Worm (Caenorhabditis elegans): Measurements from ENCODE around the gene C23H5.11.

- TF ChIP-seq nhr-28 (tag; optimal IDR thresholded peaks at IDR 0.05) (no peak), ztf-11 (tag; optimal IDR thresholded peaks at IDR 0.05) (no peak), hlh-1 (tag; optimal IDR thresholded peaks at IDR 0.05) (no peak), nhr-237 (tag; optimal IDR thresholded peaks at IDR 0.05) (no peak), tbx-8 (GFP tag; optimal IDR thresholded peaks at IDR 0.05) (no peak), bed-3 (GFP tag; optimal IDR thresholded peaks at IDR 0.05) (no peak), elt-3 (tag; optimal IDR thresholded peaks at IDR 0.05) (no peak), lin-13 (tag; optimal IDR thresholded peaks at IDR 0.05) (no peak), blmp-1 (tag; optimal IDR thresholded peaks at IDR 0.05) (no peak), pha-4 (tag; optimal IDR thresholded peaks at IDR 0.05) (no peak), lsy-2 (tag; optimal IDR thresholded peaks at IDR 0.05) (no peak), unc-62 (GFP tag; optimal IDR thresholded peaks at IDR 0.05) (no peak), sem-2 (GFP tag; optimal IDR thresholded peaks at IDR 0.05) (no peak)
Observed at ce11 chrIV:2137478-2137877, 37.8 kb upstream of the C23H5.11 start.
